Fruit fly (Drosophila melanogaster) S2 (cell line): ENCODE data around the gene MED1.
A peak's percentile ranks its signal among the peaks of the same experiment; 100 is the strongest.

Experiments used
- CG8478 ChIP-seq: fragments of >200 bp; optimal IDR thresholded peaks from 2 replicates; lab custom pipeline; 2018
- CTCF ChIP-seq, 2 experiments: fragments of >200 bp; optimal IDR thresholded peaks; 2 replicates each; lab custom pipeline; 2018

Gene MED1

DNA sequence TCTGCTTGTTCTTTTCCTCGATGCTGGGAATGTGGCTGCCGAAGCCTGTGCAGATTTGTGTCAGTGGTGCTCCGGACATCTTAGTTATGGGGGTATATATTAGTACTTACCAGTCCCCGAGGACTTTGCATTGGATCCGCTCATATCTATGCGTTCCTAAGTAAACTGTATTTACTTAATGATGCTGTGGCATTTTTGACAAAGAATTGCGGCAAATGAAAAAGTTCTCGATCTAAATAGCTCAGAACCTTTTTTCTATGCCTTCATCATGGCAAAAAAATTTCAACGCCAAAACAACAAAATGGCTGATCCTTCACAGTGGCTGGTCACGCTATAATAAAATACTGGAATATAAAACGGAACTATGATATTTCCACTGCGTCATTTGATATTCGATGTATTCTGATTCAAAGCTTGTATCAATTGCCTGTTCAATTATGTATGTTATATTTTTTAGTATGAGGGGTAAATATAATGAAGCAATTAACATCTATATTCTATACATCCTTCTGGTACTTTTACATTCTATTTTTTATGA, at the start of gene MED1:
Gene MED1 (minus strand): TSS at position 295 of the 538 bp plus-strand sequence.
- no peak for TF ChIP-seq CG8478 (lab: Kevin White, UChicago)
- no peak for TF ChIP-seq CTCF (optimal IDR thresholded peaks at IDR 0.05; lab: Kevin White, UChicago)

DNA sequence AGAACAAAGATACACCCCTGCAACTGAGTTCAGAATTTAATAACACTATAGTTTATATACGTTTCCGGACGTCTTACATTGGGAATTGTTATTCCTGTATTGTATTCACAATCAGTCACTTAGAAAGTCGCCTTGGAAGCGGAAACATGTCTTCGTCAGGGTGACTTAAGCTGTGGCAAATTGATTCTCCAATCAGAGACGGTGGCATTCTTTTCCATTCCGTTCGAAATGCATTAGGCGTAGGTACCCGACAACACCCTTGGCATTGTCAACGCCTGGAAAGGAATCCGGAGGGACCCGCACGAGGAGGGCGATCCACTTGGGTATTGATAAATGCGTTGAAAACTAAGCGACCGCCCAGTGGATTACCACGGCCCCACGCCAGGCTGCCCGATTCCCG, 49.7 kb upstream of the MED1 start, which contains the start of gene Sfp78E:
Gene Sfp78E (minus strand): TSS at position 101 of the 400 bp plus-strand sequence.
- no peak for TF ChIP-seq CG8478 (lab: Kevin White, UChicago)
- TF ChIP-seq CTCF (optimal IDR thresholded peaks at IDR 0.05; lab: Kevin White, UChicago), result no peak

DNA sequence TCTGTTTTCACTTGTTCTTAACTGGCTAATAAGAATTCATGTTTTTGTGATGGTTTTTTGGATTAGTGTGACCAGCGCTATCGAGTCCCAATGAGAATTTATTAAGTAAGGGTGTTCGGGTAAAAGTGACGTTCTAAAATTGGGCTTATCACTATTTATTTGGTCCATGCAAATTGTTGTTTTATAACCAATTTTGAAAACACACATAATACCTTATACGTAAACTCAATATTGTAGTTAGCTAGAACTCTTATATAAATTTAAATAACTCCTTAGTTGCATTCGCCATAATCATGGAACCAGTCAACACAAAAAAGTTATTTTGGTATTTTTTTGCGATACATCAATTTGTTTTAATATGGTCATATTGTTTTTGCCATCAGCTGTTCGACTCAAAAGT, 45.4 kb upstream of the MED1 start, which contains the start of the genes Als2 and CG11248:
Gene Als2 (minus strand): TSS at position 69 of the 400 bp plus-strand sequence.
Gene CG11248 (plus strand): TSS at position 364 of the 400 bp plus-strand sequence.
- TF ChIP-seq CG8478 (lab: Kevin White, UChicago), result no peak
- TF ChIP-seq CTCF (optimal IDR thresholded peaks at IDR 0.05; lab: Kevin White, UChicago), result no peak

DNA sequence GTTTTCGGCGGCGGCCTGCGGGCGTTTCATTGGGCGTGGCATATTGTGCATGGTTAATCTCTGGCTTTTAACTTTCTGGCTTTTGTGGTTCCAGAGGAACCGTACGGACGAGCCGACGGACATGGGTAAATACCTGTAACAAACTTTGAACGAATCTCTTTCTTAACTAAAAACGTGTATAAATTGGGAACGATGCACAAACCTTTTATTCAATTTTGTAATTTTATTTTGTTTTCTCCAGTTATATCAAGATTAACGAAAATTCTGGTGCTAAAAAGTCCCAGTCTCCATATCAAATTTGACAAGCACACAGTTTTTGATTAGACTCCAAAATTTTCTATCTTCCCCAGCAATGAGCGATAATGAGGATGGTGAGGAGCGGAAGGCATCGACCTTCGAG, 37.6 kb upstream of the MED1 start, which contains the start of gene CG11249:
Gene CG11249 (plus strand): TSS at position 301 of the 400 bp plus-strand sequence.
- no peak for TF ChIP-seq CTCF (optimal IDR thresholded peaks at IDR 0.05; lab: Kevin White, UChicago)
- TF ChIP-seq CG8478 (lab: Kevin White, UChicago), result no peak

DNA sequence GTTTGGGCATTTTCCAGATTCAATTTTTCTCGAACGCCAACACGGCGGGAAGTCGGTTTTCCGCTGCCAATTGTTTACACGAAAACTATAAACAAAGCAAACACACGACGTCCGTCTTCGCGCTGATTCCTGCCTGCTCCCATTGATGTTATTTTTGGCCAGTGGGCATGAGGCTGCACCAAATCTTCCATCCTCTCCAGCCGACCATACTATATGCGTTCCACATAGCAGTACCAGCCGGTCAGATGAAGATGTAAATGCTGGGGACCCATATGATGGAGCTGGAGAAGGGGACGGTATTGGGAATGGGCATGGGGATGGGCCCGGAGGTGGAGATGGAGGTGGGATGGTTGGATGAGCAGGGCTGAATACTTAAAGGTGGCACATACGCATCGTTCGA, 33.3 kb upstream of the MED1 start:
- TF ChIP-seq CG8478 (lab: Kevin White, UChicago) (no peak), CTCF (optimal IDR thresholded peaks at IDR 0.05; lab: Kevin White, UChicago) (no peak)

DNA sequence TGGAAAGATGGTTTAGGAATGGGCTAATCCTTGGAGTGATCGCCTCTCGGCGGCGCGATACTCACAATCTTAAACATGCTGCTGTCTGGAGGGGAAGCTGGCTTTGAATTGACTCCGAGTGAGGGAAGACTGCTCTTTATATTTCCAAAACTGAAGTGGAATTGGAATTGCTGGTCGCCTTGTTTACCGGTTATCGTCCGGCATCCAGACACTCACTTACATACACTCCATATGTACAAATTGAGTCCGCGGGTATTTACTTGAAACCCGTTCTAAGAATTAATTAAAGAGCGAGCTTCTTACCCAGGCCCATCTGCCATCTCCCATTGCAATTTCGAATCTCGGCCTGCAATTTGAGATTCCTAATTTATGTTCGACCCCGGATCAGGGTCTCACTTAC, 32.6 kb upstream of the MED1 start, which contains the start of gene Cpr78E:
Gene Cpr78E (minus strand): TSS at position 101 of the 400 bp plus-strand sequence.
- TF ChIP-seq CG8478 (lab: Kevin White, UChicago), result no peak
- no peak for TF ChIP-seq CTCF (optimal IDR thresholded peaks at IDR 0.05; lab: Kevin White, UChicago)

DNA sequence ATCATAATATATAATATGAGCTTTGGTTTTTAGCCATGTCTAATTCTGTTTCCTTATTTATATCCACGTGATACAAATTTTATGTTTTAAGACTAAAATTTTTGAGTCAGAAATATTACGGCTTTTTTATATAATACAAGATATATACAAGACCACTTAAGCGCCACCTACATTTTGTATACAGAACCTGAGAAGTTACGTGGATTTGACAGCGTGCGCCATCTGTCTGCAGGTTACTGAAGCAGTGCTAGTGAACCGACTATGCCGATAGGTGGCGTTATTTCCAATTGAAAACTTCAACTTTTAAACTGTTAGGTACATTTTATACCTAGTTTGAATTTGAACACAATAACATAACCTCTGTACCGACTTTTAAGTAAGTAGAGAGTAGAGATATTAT, 18.5 kb upstream of the MED1 start:
- peak; percentile 98 to 100 for TF ChIP-seq CTCF (optimal IDR thresholded peaks at IDR 0.05; lab: Kevin White, UChicago)
- no peak for TF ChIP-seq CG8478 (lab: Kevin White, UChicago)

DNA sequence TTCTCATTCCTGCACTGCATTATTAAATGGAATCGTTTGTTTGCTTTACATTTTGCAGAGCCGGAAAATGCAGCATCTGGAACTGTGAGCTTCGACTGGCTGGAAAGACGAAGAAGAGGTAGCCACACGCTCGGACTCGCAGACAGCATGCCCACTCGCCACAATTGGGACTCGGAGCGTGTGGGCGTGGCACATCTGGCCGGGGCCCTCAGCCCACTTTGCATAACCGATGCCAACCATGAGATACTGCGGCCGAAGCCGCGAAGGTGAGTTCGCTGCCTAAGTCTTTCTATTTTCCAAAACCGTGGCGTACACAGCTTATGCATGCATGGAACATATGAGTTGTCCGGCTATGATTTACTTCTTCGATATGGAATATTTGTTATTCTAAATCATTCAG, 17.9 kb upstream of the MED1 start:
- TF ChIP-seq CTCF (optimal IDR thresholded peaks at IDR 0.05; lab: Kevin White, UChicago), result no peak

DNA sequence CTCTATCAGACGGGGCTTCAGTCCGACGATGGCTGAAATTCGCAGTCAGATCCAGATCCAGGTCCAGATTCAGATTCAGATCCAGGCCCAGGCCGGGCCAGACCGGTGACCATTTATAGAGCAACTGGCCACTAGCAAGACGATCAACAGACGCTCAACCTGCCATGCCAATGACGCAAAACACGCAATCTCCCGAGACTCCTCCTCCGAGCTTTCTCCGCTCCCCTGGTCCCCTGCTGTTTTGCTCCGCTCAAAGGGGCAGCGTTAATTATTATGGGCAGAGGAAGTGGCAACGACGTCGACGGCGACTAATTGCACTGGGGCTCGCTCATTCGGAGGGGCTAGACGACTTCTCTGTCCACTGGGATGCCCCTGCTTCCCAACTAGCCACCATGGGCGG, 17.2 kb upstream of the MED1 start:
- TF ChIP-seq CTCF (optimal IDR thresholded peaks at IDR 0.05; lab: Kevin White, UChicago) (no peak), CG8478 (lab: Kevin White, UChicago) (no peak)

DNA sequence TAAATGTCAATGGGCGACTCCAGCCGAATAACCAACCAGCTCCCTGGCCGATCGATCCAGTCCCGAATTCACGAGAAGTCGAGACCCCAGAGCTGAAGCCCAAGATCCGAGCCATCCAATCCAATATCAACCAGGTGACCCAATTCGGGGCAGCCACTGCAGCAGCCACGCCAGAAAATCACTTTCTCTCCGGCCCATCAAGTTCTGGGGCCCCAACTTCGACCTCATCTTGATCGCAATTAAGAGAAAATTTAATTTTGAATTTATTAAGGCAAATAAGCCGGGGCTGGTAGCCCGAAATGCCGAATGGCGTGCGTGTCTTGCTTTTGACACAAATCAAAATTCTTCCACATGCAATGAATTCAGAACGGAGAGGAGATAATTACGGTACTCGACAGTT, 13.6 kb upstream of the MED1 start:
- TF ChIP-seq CTCF (optimal IDR thresholded peaks at IDR 0.05; lab: Kevin White, UChicago) (no peak), CG8478 (lab: Kevin White, UChicago) (no peak)

DNA sequence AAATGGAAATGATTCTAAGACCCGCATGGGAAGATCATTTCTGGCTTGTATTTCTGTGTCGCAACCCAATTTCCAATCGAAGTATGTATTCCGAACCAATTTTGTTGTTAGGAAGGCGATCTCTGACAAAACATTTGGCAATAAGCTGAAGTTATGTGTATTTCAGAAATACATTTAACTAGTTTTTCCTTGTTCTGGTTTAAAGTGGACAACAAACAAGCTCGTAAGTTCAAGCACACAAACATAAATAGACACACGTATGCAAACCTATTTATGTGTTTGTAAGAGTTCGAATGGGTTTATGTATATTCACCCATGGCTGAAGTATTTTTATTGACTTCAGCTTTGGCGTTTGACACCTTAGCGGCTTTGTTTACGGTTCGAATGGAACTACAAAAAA, 11.6 kb upstream of the MED1 start:
- TF ChIP-seq CG8478 (lab: Kevin White, UChicago), result no peak
- TF ChIP-seq CTCF (optimal IDR thresholded peaks at IDR 0.05; lab: Kevin White, UChicago), result no peak

DNA sequence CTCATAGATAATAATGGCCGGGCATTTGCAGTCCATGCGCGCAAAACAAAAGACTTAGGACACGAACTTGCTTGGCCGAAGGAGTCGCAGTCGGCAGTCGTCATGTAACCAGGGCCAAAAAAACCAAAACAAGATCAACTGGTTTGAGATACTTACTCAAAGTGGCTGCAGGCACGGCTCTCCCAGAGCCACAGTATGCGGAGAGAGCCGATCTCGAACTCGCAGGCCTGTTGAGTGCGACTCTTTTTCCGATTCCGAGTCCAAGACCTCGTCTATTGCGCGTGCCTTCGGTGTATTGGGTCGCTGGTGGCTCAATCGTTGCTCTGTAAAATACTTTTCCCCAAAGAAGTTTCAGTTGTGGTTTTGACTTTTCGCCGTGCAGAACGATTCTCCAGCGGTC, 10.4 kb upstream of the MED1 start, which contains the start of gene CG43980:
Gene CG43980 (plus strand): TSS at position 352 of the 400 bp plus-strand sequence.
- TF ChIP-seq CG8478 (lab: Kevin White, UChicago) (no peak), CTCF (optimal IDR thresholded peaks at IDR 0.05; lab: Kevin White, UChicago) (no peak)

DNA sequence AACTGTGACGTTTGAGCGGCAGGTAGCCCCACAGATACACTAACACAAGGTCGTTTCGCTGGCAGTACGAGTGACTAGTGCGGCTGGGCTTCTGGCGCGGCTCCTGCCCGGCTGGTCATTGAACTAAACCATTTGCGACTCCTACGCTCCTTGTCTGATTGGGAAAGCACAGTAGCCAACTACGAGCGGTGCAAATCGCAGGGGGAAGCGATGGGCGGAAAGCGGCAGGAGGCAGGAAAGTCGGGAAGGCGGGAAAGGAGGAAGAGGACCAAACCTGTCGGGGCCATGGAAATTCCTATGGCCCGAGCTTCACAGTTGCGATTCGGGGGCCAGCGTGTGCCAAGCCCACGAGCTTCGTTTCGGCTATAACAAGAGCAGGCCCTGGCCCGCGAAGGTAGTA, 9.9 kb upstream of the MED1 start:
- TF ChIP-seq CTCF (optimal IDR thresholded peaks at IDR 0.05; lab: Kevin White, UChicago) (no peak), CG8478 (lab: Kevin White, UChicago) (no peak)

DNA sequence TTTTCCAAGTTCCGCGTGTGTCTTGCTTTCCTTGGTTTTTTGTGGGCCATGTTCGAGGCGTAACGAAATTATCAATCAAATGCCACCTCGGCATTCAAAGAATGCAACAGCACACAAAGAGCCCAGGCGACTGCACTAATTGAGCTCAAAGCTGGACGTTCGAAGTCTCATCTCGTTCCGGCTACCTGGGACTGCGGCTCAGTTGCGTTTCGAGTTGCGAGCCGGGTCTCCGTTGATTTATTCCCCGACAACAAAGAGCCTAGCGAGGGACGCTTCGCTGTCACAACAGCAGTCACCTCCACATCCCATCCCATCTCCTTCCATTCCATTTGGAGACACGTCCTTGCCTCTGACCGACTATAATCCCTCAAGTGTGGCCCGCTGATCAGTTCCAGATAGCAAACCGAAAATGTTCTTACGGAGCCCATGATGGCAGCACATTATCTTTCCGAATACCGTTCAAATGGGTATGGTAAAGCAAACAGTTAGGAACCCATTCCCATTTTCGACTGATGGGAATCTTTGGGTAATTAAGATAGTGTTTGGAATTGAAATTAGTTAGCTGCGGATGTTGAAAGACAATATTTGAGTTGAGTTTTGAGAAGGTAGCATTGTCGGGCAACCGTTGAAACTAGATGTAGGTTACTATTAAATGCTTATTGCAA, 8.8 kb upstream of the MED1 start:
- TF ChIP-seq CTCF (optimal IDR thresholded peaks at IDR 0.05; lab: Kevin White, UChicago), result no peak
- TF ChIP-seq CG8478 (lab: Kevin White, UChicago), result no peak

DNA sequence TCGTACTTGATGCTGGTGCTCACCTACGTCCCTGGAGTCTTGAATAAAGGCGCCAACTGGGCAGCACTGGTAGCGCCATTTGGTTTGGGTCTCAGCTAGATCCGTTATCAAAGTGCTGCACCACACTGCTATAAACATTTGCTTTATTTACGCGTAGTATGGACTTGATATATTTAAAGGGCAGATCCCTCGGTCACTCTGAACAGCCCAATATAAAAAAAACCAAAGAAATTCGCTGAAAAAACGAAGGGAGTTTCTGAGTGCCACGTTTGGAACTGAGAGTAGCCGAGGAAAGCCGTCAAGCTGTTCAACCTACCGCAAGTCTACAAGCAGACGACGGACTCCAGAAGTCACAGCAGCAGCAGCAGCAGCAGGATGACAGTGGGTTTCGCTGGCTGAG, 6.6 kb upstream of the MED1 start, which contains the start of gene Atox1:
Gene Atox1 (plus strand): TSS at position 181 of the 400 bp plus-strand sequence.
- peak; percentile 79 to 81 for TF ChIP-seq CTCF (optimal IDR thresholded peaks at IDR 0.05; lab: Kevin White, UChicago)
- no peak for TF ChIP-seq CG8478 (lab: Kevin White, UChicago)
